Worm (Caenorhabditis elegans) whole organism, L3 larva: ENCODE results near the gene C02B8.1.

ENCODE experiments used
- ceh-9 ChIP-seq: sonication (generic microtip); optimal IDR thresholded peaks from 2 replicates; lab custom pipeline; 2018; ENCODE audit warnings: missing biosample characterization, missing genetic modification characterization
- elt-3 ChIP-seq, 3 experiments: fragments of 150-350 bp in 1 of 3; sonication (generic microtip) in 2 of 3; optimal IDR thresholded peaks; 2 replicates in 2 of 3; 4 replicates in 1 of 3; lab custom pipeline; 2014 to 2017; ENCODE audit warnings: missing biosample characterization in 3 of 3, missing genetic modification characterization in 3 of 3
- fos-1 ChIP-seq: fragments of 150-350 bp; optimal IDR thresholded peaks from 2 replicates; lab custom pipeline; 2014; ENCODE audit warnings: missing biosample characterization, missing genetic modification characterization
- lin-15B ChIP-seq: fragments of 150-350 bp; optimal IDR thresholded peaks from 2 replicates; lab custom pipeline; 2014; ENCODE audit warnings: missing biosample characterization, missing genetic modification characterization
- lin-39 ChIP-seq: fragments of 150-350 bp; optimal IDR thresholded peaks from 2 replicates; lab custom pipeline; 2018; ENCODE audit warnings: missing biosample characterization, missing genetic modification reagents, missing genetic modification characterization
- nhr-11 ChIP-seq: fragments of 150-350 bp; optimal IDR thresholded peaks from 2 replicates; lab custom pipeline; 2014; ENCODE audit warnings: missing biosample characterization, missing genetic modification characterization
- nhr-12 ChIP-seq: fragments of 150-350 bp; optimal IDR thresholded peaks from 2 replicates; lab custom pipeline; 2014; ENCODE audit warnings: missing biosample characterization, missing genetic modification characterization
- nhr-23 ChIP-seq: fragments of 150-350 bp; optimal IDR thresholded peaks from 2 replicates; lab custom pipeline; 2014; ENCODE audit warnings: missing biosample characterization, missing genetic modification reagents, missing genetic modification characterization
- unc-39 ChIP-seq: sonication (generic microtip); optimal IDR thresholded peaks from 4 replicates; lab custom pipeline; 2017; ENCODE audit warnings: missing biosample characterization, missing genetic modification characterization
- zag-1 ChIP-seq: fragments of 150-350 bp; optimal IDR thresholded peaks from 2 replicates; lab custom pipeline; 2014; ENCODE audit warnings: missing biosample characterization, missing genetic modification characterization
- ztf-11 ChIP-seq: fragments of 150-350 bp; optimal IDR thresholded peaks from 2 replicates; lab custom pipeline; 2014; ENCODE audit warnings: missing biosample characterization, missing genetic modification characterization

ce11 chrX:8148993-8149392 is 1.5 kb downstream of the C02B8.1 start:
- no peak for TF ChIP-seq nhr-12 (tag; lab: Kevin White, UChicago)
- no peak for TF ChIP-seq lin-15B
- TF ChIP-seq unc-39 (tag; lab: Kevin White, UChicago): no peak
- no peak for TF ChIP-seq fos-1 (tag; lab: Kevin White, UChicago)
- no peak for TF ChIP-seq nhr-11 (tag; lab: Kevin White, UChicago)
- TF ChIP-seq zag-1 (tag; lab: Kevin White, UChicago): no peak
- no peak for TF ChIP-seq nhr-23 (tag; lab: Kevin White, UChicago)
- TF ChIP-seq ceh-9 (tag; lab: Kevin White, UChicago): no peak
- no peak for TF ChIP-seq lin-39 (tag; lab: Kevin White, UChicago)
- TF ChIP-seq ztf-11 (tag; lab: Kevin White, UChicago): no peak
- no peak for TF ChIP-seq elt-3 (tag; optimal IDR thresholded peaks at IDR 0.05; lab: Kevin White, UChicago)
